Worm (Caenorhabditis elegans) whole organism, early embryonic: Measurements from ENCODE around the gene W07G4.7.

ENCODE experiments used
- aly-1 ChIP-seq: sonication (generic microtip); optimal IDR thresholded peaks from 2 replicates; lab custom pipeline; 2016; ENCODE audit warnings: missing genetic modification characterization, missing compliant biosample characterization
- ama-1 ChIP-seq: fragments of 150-350 bp; optimal IDR thresholded peaks from 2 replicates; lab custom pipeline; 2014
- ceh-13 ChIP-seq: fragments of 200-800 bp; sonication (Bioruptor generic); optimal IDR thresholded peaks from 2 replicates; lab custom pipeline; 2018; ENCODE audit warnings: mild to moderate bottlenecking, missing genetic modification characterization, missing compliant biosample characterization
- ets-7 ChIP-seq: sonication (generic microtip); optimal IDR thresholded peaks from 2 replicates; lab custom pipeline; 2016; ENCODE audit warnings: missing genotype, missing genetic modification characterization, missing compliant biosample characterization
- flt-1 ChIP-seq: fragments of 200-800 bp; sonication (Bioruptor generic); IDR thresholded peaks from 2 replicates; pipeline ENCODE4 v1.3.6; 2022; ENCODE audit warnings: missing genetic modification characterization, missing compliant biosample characterization
- hmbx-1 ChIP-seq: sonication (generic microtip); optimal IDR thresholded peaks from 2 replicates; lab custom pipeline; 2016; ENCODE audit warnings: mild to moderate bottlenecking, missing genetic modification characterization, missing compliant biosample characterization
- hmg-4 ChIP-seq: fragments of 200-800 bp; sonication (Bioruptor generic); optimal IDR thresholded peaks from 2 replicates; lab custom pipeline; 2018; ENCODE audit warnings: mild to moderate bottlenecking, missing genetic modification characterization, missing compliant biosample characterization
- hnd-1 ChIP-seq: sonication (generic microtip); optimal IDR thresholded peaks from 2 replicates; lab custom pipeline; 2016; ENCODE audit warnings: missing genetic modification characterization, missing compliant biosample characterization
- sea-1 ChIP-seq: fragments of 200-800 bp; sonication (Bioruptor generic); conservative IDR thresholded peaks from 2 replicates; pipeline ENCODE4 v1.3.6; 2022; ENCODE audit warnings: missing genetic modification characterization, missing compliant biosample characterization
- tbx-11 ChIP-seq: fragments of 200-800 bp; sonication (Bioruptor generic); IDR thresholded peaks from 2 replicates; pipeline ENCODE4 v1.3.6; 2022; ENCODE audit warnings: missing genetic modification characterization, missing compliant biosample characterization
- tra-4 ChIP-seq: sonication (generic microtip); optimal IDR thresholded peaks from 2 replicates; lab custom pipeline; 2017; ENCODE audit warnings: missing genetic modification characterization, missing compliant biosample characterization

DNA sequence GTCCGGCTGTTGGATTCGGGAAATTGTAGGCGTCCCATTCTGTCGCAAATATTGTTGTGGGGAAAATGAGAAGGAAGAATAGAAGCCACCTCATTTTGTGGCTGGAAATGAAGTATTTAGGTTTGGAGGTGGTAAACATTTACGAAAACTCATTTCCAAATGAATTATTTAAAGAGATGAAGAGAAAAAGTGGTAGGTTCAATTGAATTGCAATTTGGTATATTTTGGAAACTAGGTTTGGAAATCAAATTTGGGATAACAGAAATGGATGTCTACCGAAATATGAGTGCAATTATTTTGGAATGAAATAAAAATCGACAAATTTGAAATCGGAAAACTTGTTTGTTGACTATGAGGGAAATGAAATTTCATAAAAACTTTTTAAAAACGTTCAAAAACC is 25.7 kb downstream of the W07G4.7 start, which contains the start of gene F15B9.10:
- TF ChIP-seq hmbx-1 (tag; lab: Kevin White, UChicago) (no peak), ama-1 (lab: Kevin White, UChicago) (no peak), tbx-11 (GFP tag; lab: Robert Waterston, UW) (no peak), aly-1 (tag; lab: Kevin White, UChicago) (no peak), flt-1 (no peak), ceh-13 (GFP tag; lab: Kevin White, UChicago) (no peak), hmg-4 (no peak), ets-7 (tag; lab: Kevin White, UChicago) (no peak), sea-1 (no peak), tra-4 (tag; lab: Kevin White, UChicago) (no peak), hnd-1 (no peak)
